Worm (Caenorhabditis elegans): ENCODE results near the gene ttr-19.

ttr-19 gene

ce11 chrV:10241121-10241803 lies 14.0 kb upstream of the ttr-19 start, which contains the start of the genes C12D8.21 and col-148:
Gene C12D8.21, minus strand, starts transcription at chrV:10241188.
Gene col-148, plus strand, starts transcription at chrV:10241753.
- TF ChIP-seq sptf-1 (tag; optimal IDR thresholded peaks at IDR 0.05), result no peak
- TF ChIP-seq sem-2 (GFP tag; optimal IDR thresholded peaks at IDR 0.05), result no peak
- no peak for TF ChIP-seq lin-13 (tag; optimal IDR thresholded peaks at IDR 0.05)
- TF ChIP-seq blmp-1 (tag; optimal IDR thresholded peaks at IDR 0.05), result no peak
- TF ChIP-seq mls-2 (tag; optimal IDR thresholded peaks at IDR 0.05), result no peak
- TF ChIP-seq nhr-76 (tag; optimal IDR thresholded peaks at IDR 0.05), result no peak
- TF ChIP-seq unc-39 (tag; optimal IDR thresholded peaks at IDR 0.05), result no peak

ce11 chrV:10239861-10240260 lies 12.6 kb upstream of the ttr-19 start, which contains the start of gene fipr-8:
Gene fipr-8, minus strand, starts transcription at chrV:10239961.
- no peak for TF ChIP-seq ztf-11 (tag; optimal IDR thresholded peaks at IDR 0.05)
- no peak for TF ChIP-seq sem-2 (GFP tag; optimal IDR thresholded peaks at IDR 0.05)
- TF ChIP-seq ceh-39 (tag; optimal IDR thresholded peaks at IDR 0.05), result no peak
- no peak for TF ChIP-seq blmp-1 (tag; optimal IDR thresholded peaks at IDR 0.05)
- TF ChIP-seq nhr-237 (tag; optimal IDR thresholded peaks at IDR 0.05), result no peak

- TF ChIP-seq lsy-2 (tag; optimal IDR thresholded peaks at IDR 0.05) (peak; percentile 31), pha-4 (tag; optimal IDR thresholded peaks at IDR 0.05) (peak; percentile 8), snpc-4 (tag; optimal IDR thresholded peaks at IDR 0.05) (no peak), unc-39 (tag; optimal IDR thresholded peaks at IDR 0.05) (no peak), ceh-43 (GFP tag; optimal IDR thresholded peaks at IDR 0.05) (no peak), tbx-8 (GFP tag; optimal IDR thresholded peaks at IDR 0.05) (no peak), flh-1 (GFP tag; optimal IDR thresholded peaks at IDR 0.05) (no peak), nhr-237 (tag; optimal IDR thresholded peaks at IDR 0.05) (no peak), mep-1 (tag; optimal IDR thresholded peaks at IDR 0.05) (peak; percentile 42), sem-2 (GFP tag; optimal IDR thresholded peaks at IDR 0.05) (no peak), hlh-1 (tag; optimal IDR thresholded peaks at IDR 0.05) (no peak), ceh-83 (GFP tag; optimal IDR thresholded peaks at IDR 0.05) (no peak), unc-62 (GFP tag; optimal IDR thresholded peaks at IDR 0.05) (no peak), drap-1 (GFP tag; optimal IDR thresholded peaks at IDR 0.05) (no peak), sptf-1 (tag; optimal IDR thresholded peaks at IDR 0.05) (peak; percentile 46), nhr-12 (tag; optimal IDR thresholded peaks at IDR 0.05) (no peak), nhr-76 (tag; optimal IDR thresholded peaks at IDR 0.05) (no peak), ces-1 (GFP tag; optimal IDR thresholded peaks at IDR 0.05) (peak; percentile 7), lin-13 (tag; optimal IDR thresholded peaks at IDR 0.05) (peak; percentile 2), bed-3 (GFP tag; optimal IDR thresholded peaks at IDR 0.05) (no peak), mab-5 (tag; optimal IDR thresholded peaks at IDR 0.05) (no peak), lin-32 (GFP tag; optimal IDR thresholded peaks at IDR 0.05) (no peak)
These were observed 11.4 kb upstream of the ttr-19 start, which contains the start of gene fubl-1 for ce11 chrV:10238665-10239064. Gene fubl-1, minus strand, starts transcription at chrV:10238866.

ce11 chrV:10237959-10238444 lies 10.8 kb upstream of the ttr-19 start:
- no peak for TF ChIP-seq sem-2 (GFP tag; optimal IDR thresholded peaks at IDR 0.05)
- no peak for TF ChIP-seq tbx-8 (GFP tag; optimal IDR thresholded peaks at IDR 0.05)
- no peak for TF ChIP-seq nhr-28 (tag; optimal IDR thresholded peaks at IDR 0.05)
- TF ChIP-seq ztf-11 (tag; optimal IDR thresholded peaks at IDR 0.05), result no peak
- no peak for TF ChIP-seq ces-1 (GFP tag; optimal IDR thresholded peaks at IDR 0.05)
- TF ChIP-seq M03D4.4 (tag; optimal IDR thresholded peaks at IDR 0.05), result no peak

ce11 chrV:10237171-10237570 lies 9.9 kb upstream of the ttr-19 start:
- no peak for TF ChIP-seq sptf-1 (tag; optimal IDR thresholded peaks at IDR 0.05)
- TF ChIP-seq sem-2 (GFP tag; optimal IDR thresholded peaks at IDR 0.05), result no peak
- no peak for TF ChIP-seq pha-4 (tag; optimal IDR thresholded peaks at IDR 0.05)
- TF ChIP-seq zip-8 (tag; optimal IDR thresholded peaks at IDR 0.05), result no peak
- no peak for TF ChIP-seq mls-2 (tag; optimal IDR thresholded peaks at IDR 0.05)
- no peak for TF ChIP-seq bed-3 (GFP tag; optimal IDR thresholded peaks at IDR 0.05)
- no peak for TF ChIP-seq snpc-4 (tag; optimal IDR thresholded peaks at IDR 0.05)
- no peak for TF ChIP-seq lin-32 (GFP tag; optimal IDR thresholded peaks at IDR 0.05)
- TF ChIP-seq flh-1 (GFP tag; optimal IDR thresholded peaks at IDR 0.05), result no peak
- no peak for TF ChIP-seq lsy-2 (tag; optimal IDR thresholded peaks at IDR 0.05)
- no peak for TF ChIP-seq nhr-237 (tag; optimal IDR thresholded peaks at IDR 0.05)
- TF ChIP-seq M03D4.4 (tag; optimal IDR thresholded peaks at IDR 0.05), result no peak
- TF ChIP-seq ceh-43 (GFP tag; optimal IDR thresholded peaks at IDR 0.05), result no peak
- TF ChIP-seq lin-13 (tag; optimal IDR thresholded peaks at IDR 0.05), result no peak
- TF ChIP-seq blmp-1 (tag; optimal IDR thresholded peaks at IDR 0.05), result no peak
- no peak for TF ChIP-seq elt-3 (tag; optimal IDR thresholded peaks at IDR 0.05)
